Fruit fly (Drosophila melanogaster) whole organism, pupa: ENCODE measurements around the gene Col4a1.

Experiments
- CG13204 ChIP-seq: fragments of 200-800 bp; sonication (Bioruptor generic); optimal IDR thresholded peaks from 2 replicates; lab custom pipeline; 2018; ENCODE audit warnings: missing biosample characterization, mild to moderate bottlenecking, missing genetic modification characterization, moderate library complexity
- CG17806 ChIP-seq: fragments of 200-800 bp; sonication (Bioruptor generic); optimal IDR thresholded peaks from 2 replicates; lab custom pipeline; 2018; ENCODE audit warnings: missing biosample characterization, mild to moderate bottlenecking, missing genetic modification characterization, moderate library complexity
- CG34367 ChIP-seq: fragments of 200-800 bp; sonication (Bioruptor generic); optimal IDR thresholded peaks from 2 replicates; lab custom pipeline; 2018; ENCODE audit warnings: missing biosample characterization, mild to moderate bottlenecking, missing genetic modification characterization
- CG4496 ChIP-seq: fragments of 200-800 bp; sonication (Bioruptor generic); IDR thresholded peaks from 3 replicates; pipeline ENCODE4 v1.3.6; 2022; ENCODE audit warnings: missing biosample characterization, missing genetic modification characterization
- CG8301 ChIP-seq: fragments of 200-800 bp; sonication (Bioruptor generic); optimal IDR thresholded peaks from 2 replicates; lab custom pipeline; 2018; ENCODE audit warnings: missing biosample characterization, mild to moderate bottlenecking, missing genetic modification characterization
- EcR ChIP-seq: fragments of 200-800 bp; sonication (Bioruptor generic); optimal IDR thresholded peaks from 3 replicates; lab custom pipeline; 2019; ENCODE audit warnings: missing biosample characterization, missing genetic modification characterization, mild to moderate bottlenecking, moderate library complexity, missing genetic modification reagents
- Ets98B ChIP-seq: fragments of 200-800 bp; sonication (Bioruptor generic); IDR thresholded peaks from 2 replicates; pipeline ENCODE4 v1.3.6; 2022; ENCODE audit warnings: missing biosample characterization, missing genetic modification characterization
- Pif1A ChIP-seq: fragments of 200-800 bp; sonication (Bioruptor generic); optimal IDR thresholded peaks from 3 replicates; lab custom pipeline; 2016; ENCODE audit warnings: missing biosample characterization, missing genetic modification characterization
- Pif1B ChIP-seq: fragments of 200-800 bp; sonication (Bioruptor generic); optimal IDR thresholded peaks from 3 replicates; lab custom pipeline; 2016; ENCODE audit warnings: missing biosample characterization, missing genetic modification characterization
- Snoo ChIP-seq: fragments of 200-800 bp; sonication (Bioruptor generic); optimal IDR thresholded peaks from 3 replicates; lab custom pipeline; 2017; ENCODE audit warnings: missing biosample characterization, mild to moderate bottlenecking, missing genetic modification characterization, inconsistent platforms
- fd96Ca ChIP-seq: fragments of 200-800 bp; sonication (Bioruptor generic); IDR thresholded peaks from 3 replicates; pipeline ENCODE4 v1.3.6; 2022; ENCODE audit warnings: missing biosample characterization, missing genetic modification characterization
- gl ChIP-seq: fragments of 200-800 bp; sonication (Bioruptor generic); optimal IDR thresholded peaks from 2 replicates; lab custom pipeline; 2018; ENCODE audit warnings: missing biosample characterization, mild to moderate bottlenecking, missing genetic modification characterization

dm6 chr2L:5002031-5002430 is 27.4 kb upstream of the Col4a1 start:
- TF ChIP-seq Snoo (tag; lab: Kevin White, UChicago) (no peak), Pif1B (GFP tag; lab: Kevin White, UChicago) (no peak), CG4496 (GFP tag; lab: Robert Waterston, UW) (no peak), CG13204 (GFP tag; lab: Kevin White, UChicago) (no peak), Pif1A (GFP tag; lab: Kevin White, UChicago) (no peak), fd96Ca (GFP tag; lab: Robert Waterston, UW) (no peak), Ets98B (no peak), CG8301 (tag; lab: Kevin White, UChicago) (no peak), CG17806 (tag; lab: Kevin White, UChicago) (no peak), gl (tag; lab: Kevin White, UChicago) (no peak), EcR (no peak), CG34367 (tag; lab: Kevin White, UChicago) (no peak)
